Worm (Caenorhabditis elegans) whole organism, L1 larva: ENCODE results near the gene C03H5.3.

ENCODE experiments used
- C04F5.9 ChIP-seq: sonication (generic microtip); optimal IDR thresholded peaks from 2 replicates; lab custom pipeline; 2016; ENCODE audit warnings: missing genetic modification characterization, missing compliant biosample characterization
- F16B12.6 ChIP-seq: fragments of 150-350 bp; optimal IDR thresholded peaks from 2 replicates; lab custom pipeline; 2014; ENCODE audit warnings: missing biosample characterization, missing genetic modification characterization
- aly-2 ChIP-seq: fragments of 150-350 bp; optimal IDR thresholded peaks from 2 replicates; lab custom pipeline; 2014; ENCODE audit warnings: missing biosample characterization, missing genetic modification characterization
- ceh-63 ChIP-seq: fragments of 200-800 bp; sonication (Bioruptor generic); optimal IDR thresholded peaks from 2 replicates; lab custom pipeline; 2018; ENCODE audit warnings: mild to moderate bottlenecking, missing genetic modification characterization, missing compliant biosample characterization
- ceh-8 ChIP-seq: fragments of 200-800 bp; sonication (Bioruptor generic); optimal IDR thresholded peaks from 2 replicates; lab custom pipeline; 2018; ENCODE audit warnings: mild to moderate bottlenecking, missing genetic modification characterization, moderate library complexity, missing compliant biosample characterization
- ces-1 ChIP-seq: fragments of 150-350 bp; optimal IDR thresholded peaks from 2 replicates; lab custom pipeline; 2014; ENCODE audit warnings: missing biosample characterization, missing genetic modification reagents, missing genetic modification characterization
- efl-1 ChIP-seq, 4 experiments: fragments of 150-350 bp; optimal IDR thresholded peaks in 3 of 4; peaks in 1 of 4; 1 replicate in 1 of 4; 2 replicates in 3 of 4; lab custom pipeline; 2014; ENCODE audit warnings: missing biosample characterization in 2 of 4, missing genetic modification characterization in 2 of 4, missing genetic modification reagents in 2 of 4
- efl-3 ChIP-seq: fragments of 200-800 bp; sonication (Bioruptor generic); optimal IDR thresholded peaks from 2 replicates; lab custom pipeline; 2018; ENCODE audit warnings: mild to moderate bottlenecking, missing genetic modification characterization, missing compliant biosample characterization
- egl-13 ChIP-seq: sonication (generic microtip); optimal IDR thresholded peaks from 2 replicates; lab custom pipeline; 2016; ENCODE audit warnings: missing genotype, missing genetic modification reagents, missing genetic modification characterization, missing compliant biosample characterization
- egl-27 ChIP-seq, 2 experiments: fragments of 150-350 bp in 1 of 2; sonication (generic microtip); optimal IDR thresholded peaks; 3 replicates each; lab custom pipeline; 2017 to 2018; ENCODE audit warnings: missing biosample characterization in 2 of 2, missing genetic modification characterization in 2 of 2, missing genetic modification reagents in 2 of 2
- elt-3 ChIP-seq, 6 experiments: fragments of 150-350 bp in 1 of 6; sonication (generic microtip); optimal IDR thresholded peaks; 2 replicates each; lab custom pipeline; 2017 to 2018; ENCODE audit warnings: missing biosample characterization in 6 of 6, missing genetic modification characterization in 6 of 6, inconsistent platforms in 1 of 6
- ets-5 ChIP-seq: fragments of 200-800 bp; sonication (Bioruptor generic); IDR thresholded peaks from 2 replicates; pipeline ENCODE4 v1.3.6; 2022; ENCODE audit warnings: missing genetic modification characterization, missing compliant biosample characterization
- fkh-10 ChIP-seq: sonication (generic microtip); optimal IDR thresholded peaks from 2 replicates; lab custom pipeline; 2017; ENCODE audit warnings: missing biosample characterization, missing genetic modification reagents, missing genetic modification characterization
- fkh-8 ChIP-seq: sonication (generic microtip); optimal IDR thresholded peaks from 2 replicates; lab custom pipeline; 2016; ENCODE audit warnings: mild to moderate bottlenecking, missing genetic modification characterization, missing compliant biosample characterization
- grh-1 ChIP-seq: fragments of 200-800 bp; sonication (Bioruptor generic); IDR thresholded peaks from 2 replicates; pipeline ENCODE4 v1.3.6; 2022; ENCODE audit warnings: missing genetic modification reagents, missing genetic modification characterization, missing compliant biosample characterization
- hlh-17 ChIP-seq: fragments of 200-800 bp; sonication (Bioruptor generic); optimal IDR thresholded peaks from 2 replicates; lab custom pipeline; 2018; ENCODE audit warnings: missing genetic modification characterization, mild to moderate bottlenecking, missing compliant biosample characterization, moderate library complexity, borderline replicate concordance
- hlh-4 ChIP-seq: sonication (generic microtip); optimal IDR thresholded peaks from 2 replicates; lab custom pipeline; 2016; ENCODE audit warnings: mild to moderate bottlenecking, missing genetic modification characterization, missing compliant biosample characterization
- irx-1 ChIP-seq: sonication (generic microtip); optimal IDR thresholded peaks from 2 replicates; lab custom pipeline; 2016; ENCODE audit warnings: missing genetic modification characterization, missing compliant biosample characterization
- isw-1 ChIP-seq: fragments of 200-800 bp; sonication (Bioruptor generic); IDR thresholded peaks from 2 replicates; pipeline ENCODE4 v1.3.6; 2022; ENCODE audit warnings: missing genetic modification characterization, missing compliant biosample characterization
- jun-1 ChIP-seq: fragments of 150-350 bp; optimal IDR thresholded peaks from 2 replicates; lab custom pipeline; 2014; ENCODE audit warnings: missing biosample characterization, missing genetic modification reagents, missing genetic modification characterization
- lin-13 ChIP-seq: fragments of 150-350 bp; optimal IDR thresholded peaks from 2 replicates; lab custom pipeline; 2014; ENCODE audit warnings: missing biosample characterization, missing genetic modification reagents, missing genetic modification characterization
- lin-14 ChIP-seq: fragments of 200-800 bp; sonication (Bioruptor generic); optimal IDR thresholded peaks from 2 replicates; lab custom pipeline; 2018; ENCODE audit warnings: mild to moderate bottlenecking, missing genetic modification characterization, moderate library complexity, missing compliant biosample characterization
- lir-3 ChIP-seq: sonication (generic microtip); optimal IDR thresholded peaks from 2 replicates; lab custom pipeline; 2016; ENCODE audit warnings: mild to moderate bottlenecking, missing genetic modification characterization, moderate library complexity, missing compliant biosample characterization; ENCODE audit not compliant: poor library complexity
- mab-9 ChIP-seq: fragments of 200-800 bp; sonication (Bioruptor generic); IDR thresholded peaks from 2 replicates; pipeline ENCODE4 v1.3.6; 2022; ENCODE audit warnings: missing genetic modification reagents, missing genetic modification characterization, missing compliant biosample characterization
- mef-2 ChIP-seq: fragments of 150-350 bp; optimal IDR thresholded peaks from 2 replicates; lab custom pipeline; 2014; ENCODE audit warnings: missing biosample characterization, missing genetic modification characterization
- nhr-12 ChIP-seq: sonication (generic microtip); optimal IDR thresholded peaks from 2 replicates; lab custom pipeline; 2017; ENCODE audit warnings: missing biosample characterization, missing genetic modification characterization
- nhr-19 ChIP-seq: fragments of 200-800 bp; sonication (Bioruptor generic); conservative IDR thresholded peaks from 2 replicates; pipeline ENCODE4 v1.3.6; 2022; ENCODE audit warnings: missing genetic modification characterization, missing compliant biosample characterization
- nhr-28 ChIP-seq: fragments of 150-350 bp; optimal IDR thresholded peaks from 2 replicates; lab custom pipeline; 2014; ENCODE audit warnings: missing biosample characterization, missing genetic modification characterization
- nhr-47 ChIP-seq: sonication (generic microtip); optimal IDR thresholded peaks from 2 replicates; lab custom pipeline; 2016; ENCODE audit warnings: mild to moderate bottlenecking, missing genetic modification characterization, moderate library complexity, missing compliant biosample characterization
- nhr-71 ChIP-seq: sonication (generic microtip); optimal IDR thresholded peaks from 2 replicates; lab custom pipeline; 2016; ENCODE audit warnings: mild to moderate bottlenecking, missing genetic modification characterization, moderate library complexity, missing compliant biosample characterization
- nhr-76 ChIP-seq: sonication (generic microtip); optimal IDR thresholded peaks from 2 replicates; lab custom pipeline; 2017; ENCODE audit warnings: missing biosample characterization, missing genetic modification characterization
- nhr-77 ChIP-seq: fragments of 150-350 bp; optimal IDR thresholded peaks from 2 replicates; lab custom pipeline; 2014; ENCODE audit warnings: missing biosample characterization, missing genetic modification characterization
- nhr-84 ChIP-seq: sonication (generic microtip); optimal IDR thresholded peaks from 2 replicates; lab custom pipeline; 2017; ENCODE audit warnings: missing biosample characterization, missing genetic modification characterization
- nhr-85 ChIP-seq: sonication (generic microtip); peaks from one replicate; lab custom pipeline; 2016; ENCODE audit warnings: missing genetic modification characterization, inconsistent platforms, missing compliant biosample characterization
- pax-3 ChIP-seq: fragments of 200-800 bp; sonication (Bioruptor generic); optimal IDR thresholded peaks from 2 replicates; lab custom pipeline; 2018; ENCODE audit warnings: mild to moderate bottlenecking, missing genetic modification characterization, moderate library complexity, missing compliant biosample characterization
- pqm-1 ChIP-seq: sonication (generic microtip); optimal IDR thresholded peaks from 3 replicates; lab custom pipeline; 2017; ENCODE audit warnings: missing biosample characterization, missing genetic modification characterization
- sox-4 ChIP-seq: sonication (generic microtip); optimal IDR thresholded peaks from 2 replicates; lab custom pipeline; 2016; ENCODE audit warnings: missing genetic modification characterization, missing compliant biosample characterization
- sup-37 ChIP-seq: fragments of 200-800 bp; sonication (Bioruptor generic); optimal IDR thresholded peaks from 2 replicates; lab custom pipeline; 2018; ENCODE audit warnings: mild to moderate bottlenecking, missing genetic modification characterization, missing compliant biosample characterization
- swsn-7 ChIP-seq: sonication (generic microtip); optimal IDR thresholded peaks from 2 replicates; lab custom pipeline; 2016; ENCODE audit warnings: missing genetic modification characterization, missing compliant biosample characterization
- tlp-1 ChIP-seq: fragments of 150-350 bp; optimal IDR thresholded peaks from 2 replicates; lab custom pipeline; 2014; ENCODE audit warnings: missing biosample characterization, missing genetic modification characterization
- unc-130 ChIP-seq: fragments of 150-350 bp; optimal IDR thresholded peaks from 2 replicates; lab custom pipeline; 2017; ENCODE audit warnings: missing biosample characterization, missing genetic modification characterization, inconsistent platforms
- unc-98 ChIP-seq: fragments of 200-800 bp; sonication (Bioruptor generic); IDR thresholded peaks from 2 replicates; pipeline ENCODE4 v1.3.6; 2022; ENCODE audit warnings: missing genetic modification characterization, missing compliant biosample characterization
- vab-15 ChIP-seq: sonication (generic microtip); optimal IDR thresholded peaks from 2 replicates; lab custom pipeline; 2017; ENCODE audit warnings: missing genotype, mild to moderate bottlenecking, missing genetic modification characterization, missing compliant biosample characterization
- xbp-1 ChIP-seq: sonication (generic microtip); optimal IDR thresholded peaks from 2 replicates; lab custom pipeline; 2016; ENCODE audit warnings: missing genetic modification characterization, missing compliant biosample characterization
- zag-1 ChIP-seq: fragments of 150-350 bp; optimal IDR thresholded peaks from 2 replicates; lab custom pipeline; 2014; ENCODE audit warnings: missing biosample characterization, missing genetic modification characterization
- ztf-11 ChIP-seq, 2 experiments: sonication (generic microtip); optimal IDR thresholded peaks; 2 replicates each; lab custom pipeline; 2016 to 2017; ENCODE audit warnings: missing genetic modification characterization in 2 of 2, missing biosample characterization in 1 of 2, missing compliant biosample characterization in 1 of 2
- ztf-4 ChIP-seq: fragments of 150-350 bp; optimal IDR thresholded peaks from 2 replicates; lab custom pipeline; 2014; ENCODE audit warnings: missing biosample characterization, missing genetic modification characterization

Gene C03H5.3

DNA sequence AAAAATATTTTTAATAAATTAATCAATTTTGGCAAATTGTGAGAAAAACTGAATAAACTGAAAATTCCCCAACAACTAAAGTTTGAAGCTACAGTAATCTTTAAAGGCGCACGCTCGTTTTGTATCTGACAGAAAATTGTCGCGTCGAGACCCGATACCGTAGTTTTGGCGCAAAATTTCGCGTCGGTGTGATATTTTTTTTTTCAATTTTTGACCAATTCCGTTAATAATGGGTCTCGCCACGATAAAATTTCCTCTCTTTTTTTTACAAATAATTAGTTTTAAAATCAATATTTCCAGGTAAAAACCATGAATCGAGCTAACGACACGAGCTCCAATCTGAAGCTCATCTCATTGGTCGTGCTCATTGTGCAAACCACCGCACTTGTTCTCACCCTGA is 2.6 kb downstream of the C03H5.3 start, which contains the start of gene nstp-4:
nstp-4 (plus strand) TSS at position 301 of the 400 bp plus-strand sequence.
- TF ChIP-seq sup-37 (GFP tag; lab: Kevin White, UChicago) (no peak), unc-98 (GFP tag; lab: Robert Waterston, UW) (no peak), F16B12.6 (tag; lab: Kevin White, UChicago) (no peak), aly-2 (tag; lab: Kevin White, UChicago) (no peak), lir-3 (tag; lab: Kevin White, UChicago) (no peak), pax-3 (no peak), C04F5.9 (tag; lab: Kevin White, UChicago) (no peak), nhr-76 (tag; lab: Kevin White, UChicago) (no peak), egl-27 (tag; optimal IDR thresholded peaks at IDR 0.05; lab: Kevin White, UChicago) (no peak), xbp-1 (tag; lab: Kevin White, UChicago) (no peak), efl-3 (GFP tag; lab: Kevin White, UChicago) (no peak), lin-13 (GFP tag; lab: Kevin White, UChicago) (no peak), vab-15 (tag; lab: Kevin White, UChicago) (no peak), nhr-85 (tag; lab: Kevin White, UChicago) (no peak), fkh-8 (tag; lab: Kevin White, UChicago) (no peak)
- TF ChIP-seq, all 84 proteins: peak for 0

DNA sequence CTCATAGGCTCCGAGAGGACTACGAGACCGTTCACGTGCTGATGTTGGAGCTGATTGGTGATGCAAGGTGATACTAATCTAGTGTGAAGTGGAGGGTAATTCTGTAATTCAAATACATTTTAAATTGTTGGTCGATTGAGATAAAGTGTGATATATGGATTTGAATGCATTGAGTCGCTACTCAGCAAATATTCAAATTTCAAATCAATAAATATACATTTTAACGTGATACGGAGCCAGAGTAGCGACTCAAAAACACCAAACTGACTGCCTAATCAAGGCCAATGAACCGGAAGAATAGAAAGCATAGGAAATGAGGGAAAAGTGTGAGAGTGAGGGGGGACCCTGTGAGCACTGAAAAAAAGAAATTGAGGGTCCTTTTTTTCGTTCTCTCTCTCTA is 13.4 kb downstream of the C03H5.3 start, which contains the start of gene C03H5.6:
C03H5.6 (minus strand) TSS at position 101 of the 400 bp plus-strand sequence.
- TF ChIP-seq jun-1 (no peak), ces-1 (GFP tag; lab: Kevin White, UChicago) (no peak), zag-1 (no peak), pqm-1 (no peak), tlp-1 (tag; lab: Kevin White, UChicago) (no peak)

DNA sequence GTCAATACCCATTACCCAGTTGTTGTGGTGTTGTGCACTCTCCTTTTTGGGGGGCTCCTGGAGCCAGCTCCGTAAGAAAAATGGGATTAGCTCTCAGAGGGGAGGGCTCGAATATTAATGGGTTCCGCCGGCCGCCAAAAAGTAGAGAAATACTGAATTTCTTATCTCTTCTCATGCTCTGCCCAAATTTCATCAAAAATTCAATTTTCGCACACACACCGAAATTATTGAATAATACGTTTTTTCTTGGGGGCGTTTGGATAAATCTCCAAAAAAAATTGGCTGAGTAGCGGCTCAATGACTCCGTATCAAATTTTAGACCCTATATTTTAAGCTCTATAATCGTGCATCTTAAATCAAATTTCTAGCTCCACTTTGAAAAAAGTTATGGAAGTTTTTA is 14.3 kb downstream of the C03H5.3 start:
- TF ChIP-seq nhr-19 (GFP tag; lab: Robert Waterston, UW) (no peak), efl-1 (optimal IDR thresholded peaks at IDR 0.05; lab: Kevin White, UChicago) (no peak), efl-1 (GFP tag; optimal IDR thresholded peaks at IDR 0.05 in 1 of 2; lab: Kevin White, UChicago) (peak in 1 of 2 experiments; percentile 80)

DNA sequence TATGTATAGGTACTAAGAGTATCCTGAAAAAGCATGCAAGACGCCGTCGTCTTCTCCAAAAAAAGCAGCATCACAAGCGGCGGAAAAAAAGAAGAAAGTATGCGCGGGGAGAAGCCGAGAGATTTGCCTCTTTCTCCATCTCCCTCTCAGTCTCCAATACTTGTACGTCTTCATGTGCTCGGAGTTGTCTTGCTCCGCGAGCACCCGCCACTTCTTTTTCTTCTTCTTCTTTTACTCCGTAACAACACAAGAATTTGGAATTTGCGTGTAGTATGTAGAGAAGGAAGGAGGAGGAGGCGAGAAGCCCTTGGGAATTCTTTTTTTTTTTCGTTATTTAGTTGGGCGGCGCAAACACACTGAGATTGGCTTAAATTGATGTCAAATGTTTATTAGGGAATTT is 15.3 kb downstream of the C03H5.3 start:
- no peak for TF ChIP-seq grh-1
- no peak for TF ChIP-seq sup-37 (GFP tag; lab: Kevin White, UChicago)
- no peak for TF ChIP-seq jun-1
- TF ChIP-seq mab-9 (GFP tag; lab: Robert Waterston, UW) = no peak
- TF ChIP-seq ceh-8 (GFP tag; lab: Kevin White, UChicago) = no peak
- no peak for TF ChIP-seq egl-13 (tag; lab: Kevin White, UChicago)
- TF ChIP-seq ztf-11 (tag; optimal IDR thresholded peaks at IDR 0.05; lab: Kevin White, UChicago) = no peak
- no peak for TF ChIP-seq ets-5 (GFP tag; lab: Robert Waterston, UW)
- no peak for TF ChIP-seq unc-130 (tag; lab: Kevin White, UChicago)
- TF ChIP-seq nhr-47 (tag; lab: Kevin White, UChicago) = peak; percentile 31
- no peak; the same call in 1 of the 2 replicates for TF ChIP-seq isw-1 (GFP tag; lab: Robert Waterston, UW)
- no peak for TF ChIP-seq nhr-76 (tag; lab: Kevin White, UChicago)
- peak; percentile 26 for TF ChIP-seq swsn-7 (tag; lab: Kevin White, UChicago)
- no peak for TF ChIP-seq hlh-17 (GFP tag; lab: Kevin White, UChicago)
- TF ChIP-seq elt-3 (tag; optimal IDR thresholded peaks at IDR 0.05; lab: Kevin White, UChicago) = no peak
- no peak for TF ChIP-seq irx-1
- no peak for TF ChIP-seq tlp-1 (tag; lab: Kevin White, UChicago)
- no peak for TF ChIP-seq sox-4 (tag; lab: Kevin White, UChicago)
- TF ChIP-seq hlh-4 = no peak
- TF ChIP-seq nhr-12 (tag; lab: Kevin White, UChicago) = no peak
- no peak for TF ChIP-seq nhr-84 (tag; lab: Kevin White, UChicago)
- TF ChIP-seq ceh-63 (GFP tag; lab: Kevin White, UChicago) = no peak
- no peak for TF ChIP-seq nhr-71
- TF ChIP-seq fkh-10 (GFP tag; lab: Kevin White, UChicago) = peak; percentile 45
- TF ChIP-seq pqm-1 = no peak
- peak; percentile 77 for TF ChIP-seq lin-14 (GFP tag; lab: Kevin White, UChicago)
- TF ChIP-seq vab-15 (tag; lab: Kevin White, UChicago) = no peak
- no peak for TF ChIP-seq ztf-4 (tag; lab: Kevin White, UChicago)
- TF ChIP-seq nhr-77 (tag; lab: Kevin White, UChicago) = no peak
- TF ChIP-seq mef-2 (tag; lab: Kevin White, UChicago) = no peak
- no peak for TF ChIP-seq nhr-28 (tag; lab: Kevin White, UChicago)
